Fruit fly (Drosophila melanogaster): ENCODE measurements around the gene CG14313.

CG14313 gene

DNA sequence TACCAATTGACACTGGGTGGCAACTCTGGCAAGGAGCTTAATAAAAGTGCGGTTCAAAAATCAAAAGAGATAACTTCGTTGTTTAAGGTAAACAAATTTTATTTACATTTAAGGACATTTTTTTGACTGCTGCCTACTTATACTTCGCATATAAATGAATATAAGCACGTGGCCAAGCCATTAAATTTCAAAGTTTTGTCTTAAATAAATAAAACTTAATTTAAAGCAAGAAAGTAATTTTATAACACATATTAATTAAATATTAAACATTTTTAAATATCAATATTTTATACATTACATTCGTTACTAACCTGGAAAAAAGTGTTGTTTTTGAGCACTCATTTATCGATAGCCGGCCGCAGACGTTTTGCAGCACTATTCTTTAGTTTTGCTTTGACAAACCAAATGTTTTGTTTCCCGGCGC is 3.1 kb downstream of the CG14313 start, which contains the start of the genes CG12321 and MED17 (continued):
- TF ChIP-seq kay (GFP tag; optimal IDR thresholded peaks at IDR 0.05): peak; percentile 59
- peak; percentile 82; the same call in 1 of the 2 replicates for TF ChIP-seq CG14441 (GFP tag; IDR thresholded peaks at IDR 0.05)
- no peak for TF ChIP-seq fd102C (GFP tag; optimal IDR thresholded peaks at IDR 0.05)
- TF ChIP-seq z (GFP tag; IDR thresholded peaks at IDR 0.05): no peak
- peak; percentile 76 for TF ChIP-seq croc (GFP tag; conservative IDR thresholded peaks at IDR 0.05)
- TF ChIP-seq Hr3 (GFP tag; optimal IDR thresholded peaks at IDR 0.05): peak; percentile 96
- TF ChIP-seq bsh (GFP tag; optimal IDR thresholded peaks at IDR 0.05): peak in 1 of 2 experiments; percentile 85
- peak; percentile 57; the same call in 1 of the 3 replicates for TF ChIP-seq Optix (GFP tag; IDR thresholded peaks at IDR 0.05)
- no peak for TF ChIP-seq fru (optimal IDR thresholded peaks at IDR 0.05)
- TF ChIP-seq disco-r (GFP tag; optimal IDR thresholded peaks at IDR 0.05): no peak
- peak; percentile 72 for TF ChIP-seq Drgx (GFP tag; IDR thresholded peaks at IDR 0.05)
- TF ChIP-seq ash1 (GFP tag; optimal IDR thresholded peaks at IDR 0.05): peak; percentile 16
- TF ChIP-seq CG9817 (tag; optimal IDR thresholded peaks at IDR 0.05): peak; percentile 86
- TF ChIP-seq CG12299 (tag; optimal IDR thresholded peaks at IDR 0.05): peak; percentile 68
- TF ChIP-seq CG8924 (tag; optimal IDR thresholded peaks at IDR 0.05): peak; percentile 90
- no peak for TF ChIP-seq maf-S (GFP tag; optimal IDR thresholded peaks at IDR 0.05)
- TF ChIP-seq ara (GFP tag; IDR thresholded peaks at IDR 0.05): peak; percentile 60
- TF ChIP-seq MTF-1 (GFP tag; optimal IDR thresholded peaks at IDR 0.05; ENCODE audit: borderline replicate concordance): no peak
- TF ChIP-seq trh (GFP tag; optimal IDR thresholded peaks at IDR 0.05): peak; percentile 85
- no peak for TF ChIP-seq Hey (tag; optimal IDR thresholded peaks at IDR 0.05)
- TF ChIP-seq CG1647 (GFP tag; optimal IDR thresholded peaks at IDR 0.05): peak; percentile 62
- TF ChIP-seq CG17328 (GFP tag; IDR thresholded peaks at IDR 0.05): peak; percentile 75
- no peak for TF ChIP-seq CG1603 (tag; optimal IDR thresholded peaks at IDR 0.05)
- peak; percentile 88 for TF ChIP-seq B-H2 (GFP tag; optimal IDR thresholded peaks at IDR 0.05)
- TF ChIP-seq Ssrp (tag; optimal IDR thresholded peaks at IDR 0.05): peak; percentile 90
- TF ChIP-seq CG12071 (GFP tag; optimal IDR thresholded peaks at IDR 0.05): no peak
- TF ChIP-seq Rfx (GFP tag; IDR thresholded peaks at IDR 0.05): peak; percentile 96
- peak; percentile 78 for TF ChIP-seq ttk (GFP tag; IDR thresholded peaks at IDR 0.05)
- TF ChIP-seq Atf3 (GFP tag; optimal IDR thresholded peaks at IDR 0.05): peak; percentile 22
- peak; percentile 87 for TF ChIP-seq dysf (GFP tag; IDR thresholded peaks at IDR 0.05)
- peak; percentile 61 for TF ChIP-seq exex (tag; optimal IDR thresholded peaks at IDR 0.05)
- TF ChIP-seq D (optimal IDR thresholded peaks at IDR 0.05): no peak
- peak; percentile 85 for TF ChIP-seq D (GFP tag; optimal IDR thresholded peaks at IDR 0.05)
- peak; percentile 46 for TF ChIP-seq CG8765 (GFP tag; IDR thresholded peaks at IDR 0.05)
- TF ChIP-seq Scr (GFP tag; IDR thresholded peaks at IDR 0.05; ENCODE audit: partially characterized antibody): 0 out of 2 replicates have a peak, but pooled peaks have one; percentile 16
- peak; percentile 87 for TF ChIP-seq esg (GFP tag; conservative IDR thresholded peaks at IDR 0.05)
- TF ChIP-seq Pdp1 (GFP tag; optimal IDR thresholded peaks at IDR 0.05): peak; percentile 55 to 57
- no peak for TF ChIP-seq usp (GFP tag; optimal IDR thresholded peaks at IDR 0.05)
- TF ChIP-seq gt (GFP tag; IDR thresholded peaks at IDR 0.05): peak; percentile 70
- peak; percentile 69 for TF ChIP-seq jing (GFP tag; optimal IDR thresholded peaks at IDR 0.05)
- TF ChIP-seq chinmo (GFP tag; IDR thresholded peaks at IDR 0.05; ENCODE audit: partially characterized antibody): no peak
- peak; percentile 85 for TF ChIP-seq CG13123 (GFP tag; optimal IDR thresholded peaks at IDR 0.05)
- peak; percentile 94 for TF ChIP-seq phol (tag; optimal IDR thresholded peaks at IDR 0.05)
- TF ChIP-seq CG17361 (GFP tag; IDR thresholded peaks at IDR 0.05): peak; percentile 96
- no peak for TF ChIP-seq abd-A (tag; optimal IDR thresholded peaks at IDR 0.05)
- no peak for TF ChIP-seq CG12236 (GFP tag; optimal IDR thresholded peaks at IDR 0.05)
- TF ChIP-seq sob (GFP tag; IDR thresholded peaks at IDR 0.05): peak; percentile 97
- peak; percentile 50; the same call in 1 of the 2 replicates for TF ChIP-seq Awh (GFP tag; IDR thresholded peaks at IDR 0.05)
- TF ChIP-seq CG3407 (GFP tag; optimal IDR thresholded peaks at IDR 0.05): peak; percentile 70
- peak; percentile 62; the same call in 1 of the 2 replicates for TF ChIP-seq GATAe (GFP tag; conservative IDR thresholded peaks at IDR 0.05)
- TF ChIP-seq CG15601 (tag; optimal IDR thresholded peaks at IDR 0.05): peak; percentile 81
